Fruit fly (Drosophila melanogaster) whole organism, wandering third instar larva: ENCODE results near the gene CG42637.

Source experiments
- Hr78 ChIP-seq: fragments of >200 bp; optimal IDR thresholded peaks from 2 replicates; lab custom pipeline; 2017; ENCODE audit warnings: missing biosample characterization, missing genetic modification characterization
- Myc ChIP-seq: fragments of >200 bp; optimal IDR thresholded peaks from 2 replicates; lab custom pipeline; 2017
- OdsH ChIP-seq: fragments of 200-800 bp; sonication (Bioruptor generic); optimal IDR thresholded peaks from 2 replicates; lab custom pipeline; 2016; ENCODE audit warnings: missing biosample characterization, mild to moderate bottlenecking, missing genetic modification characterization
- Vsx2 ChIP-seq: fragments of 200-300, 225-300 bp; sonication (Bioruptor generic); optimal IDR thresholded peaks from 2 replicates; lab custom pipeline; 2018; ENCODE audit warnings: missing biosample characterization, missing genetic modification characterization; ENCODE audit not compliant: partially characterized antibody
- dsf ChIP-seq: sonication (Bioruptor generic); optimal IDR thresholded peaks from 2 replicates; lab custom pipeline; 2016; ENCODE audit warnings: missing biosample characterization, missing genetic modification characterization, borderline replicate concordance
- ey ChIP-seq: fragments of 200-800 bp; sonication (Bioruptor generic); optimal IDR thresholded peaks from 2 replicates; lab custom pipeline; 2016; ENCODE audit warnings: missing biosample characterization, missing genetic modification characterization
- h ChIP-seq: fragments of 200-800 bp; sonication (Bioruptor generic); optimal IDR thresholded peaks from 3 replicates; lab custom pipeline; 2016; ENCODE audit warnings: missing biosample characterization, mild to moderate bottlenecking, missing genetic modification characterization
- pan ChIP-seq: fragments of >200 bp; optimal IDR thresholded peaks from 2 replicates; lab custom pipeline; 2017
- usp ChIP-seq: fragments of >200 bp; optimal IDR thresholded peaks from 2 replicates; lab custom pipeline; 2017; ENCODE audit warnings: missing biosample characterization, missing genetic modification characterization

dm6 chr3L:19801105-19801504 is 7.7 kb upstream of the CG42637 start, which contains the start of gene CG14102:
- TF ChIP-seq usp (GFP tag; lab: Kevin White, UChicago) (no peak), Myc (lab: Kevin White, UChicago) (no peak), h (no peak), dsf (GFP tag; lab: Kevin White, UChicago) (no peak), pan (no peak), Hr78 (GFP tag; lab: Kevin White, UChicago) (no peak), ey (no peak), OdsH (no peak), Vsx2 (GFP tag; lab: Kevin White, UChicago) (no peak)
